Fruit fly (Drosophila melanogaster) whole organism, embryonic: ENCODE data around the gene BNIP3.
A peak's percentile ranks its signal among the peaks of the same experiment; 100 is the strongest.

Experiments
- Atf6 ChIP-seq: fragments of 200-800 bp; sonication (Bioruptor generic); IDR thresholded peaks from 2 replicates; pipeline ENCODE4 v1.3.6; 2022; ENCODE audit warnings: missing biosample characterization, missing genetic modification characterization
- Blimp-1 ChIP-seq: fragments of 200-800 bp; sonication (Bioruptor generic); optimal IDR thresholded peaks from 3 replicates; lab custom pipeline; 2018; ENCODE audit warnings: missing biosample characterization, missing genetic modification characterization, mild to moderate bottlenecking, moderate library complexity, missing genetic modification reagents
- CG10321 ChIP-seq: fragments of 200-800 bp; sonication (Bioruptor generic); IDR thresholded peaks from 2 replicates; pipeline ENCODE4 v1.3.6; 2022; ENCODE audit warnings: missing biosample characterization, missing genetic modification characterization
- CG10543 ChIP-seq: fragments of 200-800 bp; sonication (Bioruptor generic); optimal IDR thresholded peaks from 3 replicates; lab custom pipeline; 2017; ENCODE audit warnings: missing biosample characterization, mild to moderate bottlenecking, missing genetic modification characterization, moderate library complexity
- CG11560 ChIP-seq: fragments of 200-800 bp; sonication (Bioruptor generic); IDR thresholded peaks from 3 replicates; pipeline ENCODE4 v1.3.6; 2022; ENCODE audit warnings: missing biosample characterization, missing genetic modification characterization
- CG12769 ChIP-seq: fragments of 200-800 bp; sonication (Bioruptor generic); optimal IDR thresholded peaks from 2 replicates; lab custom pipeline; 2019; ENCODE audit warnings: missing biosample characterization, mild to moderate bottlenecking, missing genetic modification characterization, moderate library complexity
- CG15601 ChIP-seq: fragments of 200-800 bp; sonication (Bioruptor generic); optimal IDR thresholded peaks from 3 replicates; lab custom pipeline; 2019; ENCODE audit warnings: missing biosample characterization, mild to moderate bottlenecking, missing genetic modification characterization, moderate library complexity
- CG1602 ChIP-seq: fragments of 200-800 bp; sonication (Bioruptor generic); optimal IDR thresholded peaks from 3 replicates; lab custom pipeline; 2016; ENCODE audit warnings: missing biosample characterization, missing genetic modification characterization
- CG17359 ChIP-seq: fragments of 200-800 bp; sonication (Bioruptor generic); optimal IDR thresholded peaks from 3 replicates; lab custom pipeline; 2018; ENCODE audit warnings: missing biosample characterization, mild to moderate bottlenecking, missing genetic modification characterization, moderate library complexity
- CG2199 ChIP-seq: fragments of 200-800 bp; sonication (Bioruptor generic); IDR thresholded peaks from 3 replicates; pipeline ENCODE4 v1.3.6; 2022; ENCODE audit warnings: missing biosample characterization, missing genetic modification characterization
- CG3281 ChIP-seq: fragments of 200-800 bp; sonication (Bioruptor generic); optimal IDR thresholded peaks from 3 replicates; lab custom pipeline; 2017; ENCODE audit warnings: missing biosample characterization, mild to moderate bottlenecking, missing genetic modification characterization
- CG4360 ChIP-seq: fragments of 200-800 bp; sonication (Bioruptor generic); IDR thresholded peaks from 2 replicates; pipeline ENCODE4 v1.3.6; 2022; ENCODE audit warnings: missing biosample characterization, missing genetic modification characterization
- CG4707 ChIP-seq: fragments of 200-800 bp; sonication (Bioruptor generic); optimal IDR thresholded peaks from 2 replicates; lab custom pipeline; 2018; ENCODE audit warnings: missing biosample characterization, mild to moderate bottlenecking, missing genetic modification characterization, moderate library complexity
- CG4730 ChIP-seq: fragments of 200-800 bp; sonication (Bioruptor generic); IDR thresholded peaks from 2 replicates; pipeline ENCODE4 v1.3.6; 2022; ENCODE audit warnings: missing biosample characterization, missing genetic modification characterization
- CG6683 ChIP-seq: fragments of 200-800 bp; sonication (Bioruptor generic); optimal IDR thresholded peaks from 2 replicates; lab custom pipeline; 2017; ENCODE audit warnings: missing biosample characterization, mild to moderate bottlenecking, missing genetic modification characterization, missing genetic modification reagents
- CG7271 ChIP-seq: fragments of 200-800 bp; sonication (Bioruptor generic); optimal IDR thresholded peaks from 2 replicates; lab custom pipeline; 2018; ENCODE audit warnings: missing biosample characterization, mild to moderate bottlenecking, missing genetic modification characterization, moderate library complexity
- CG9727 ChIP-seq: fragments of 200-800 bp; sonication (Bioruptor generic); optimal IDR thresholded peaks from 3 replicates; lab custom pipeline; 2017; ENCODE audit warnings: missing biosample characterization, mild to moderate bottlenecking, missing genetic modification characterization
- CTCF ChIP-seq: fragments of 200-800 bp; sonication (Bioruptor generic); optimal IDR thresholded peaks from 2 replicates; lab custom pipeline; 2017; ENCODE audit warnings: missing biosample characterization, mild to moderate bottlenecking, missing genetic modification characterization, moderate library complexity
- CrebB ChIP-seq: fragments of 200-800 bp; sonication (Bioruptor generic); optimal IDR thresholded peaks from 3 replicates; lab custom pipeline; 2018; ENCODE audit warnings: missing biosample characterization, mild to moderate bottlenecking, missing genetic modification characterization
- D19A ChIP-seq: fragments of 200-800 bp; optimal IDR thresholded peaks from 3 replicates; lab custom pipeline; 2019; ENCODE audit warnings: missing biosample characterization, mild to moderate bottlenecking, missing genetic modification characterization, moderate library complexity
- Dad ChIP-seq: fragments of 200-800 bp; sonication (Bioruptor generic); optimal IDR thresholded peaks from 3 replicates; lab custom pipeline; 2016; ENCODE audit warnings: missing biosample characterization, missing genetic modification characterization
- Deaf1 ChIP-seq: fragments of 200-800 bp; optimal IDR thresholded peaks from 3 replicates; lab custom pipeline; 2019; ENCODE audit warnings: missing biosample characterization, mild to moderate bottlenecking, missing genetic modification characterization, moderate library complexity
- Ets65A ChIP-seq: fragments of 200-800 bp; sonication (Bioruptor generic); peaks from one replicate; lab custom pipeline; 2016; ENCODE audit warnings: missing biosample characterization, missing genetic modification characterization
- H15 ChIP-seq: fragments of 200-800 bp; sonication (Bioruptor generic); IDR thresholded peaks from 3 replicates; pipeline ENCODE4 v1.3.6; 2022; ENCODE audit warnings: missing biosample characterization, missing genetic modification characterization
- HLH4C ChIP-seq: fragments of 200-800 bp; sonication (Bioruptor generic); IDR thresholded peaks from 3 replicates; pipeline ENCODE4 v1.3.6; 2022; ENCODE audit warnings: missing biosample characterization, missing genetic modification characterization; ENCODE audit not compliant: partially characterized antibody
- HLHmδ ChIP-seq: fragments of 200-800 bp; sonication (Bioruptor generic); optimal IDR thresholded peaks from 2 replicates; lab custom pipeline; 2018; ENCODE audit warnings: missing biosample characterization, mild to moderate bottlenecking, missing genetic modification characterization, moderate library complexity
- HmgD ChIP-seq: fragments of 200-800 bp; sonication (Bioruptor generic); optimal IDR thresholded peaks from 3 replicates; lab custom pipeline; 2016; ENCODE audit warnings: missing biosample characterization, missing genetic modification characterization
- MTF-1 ChIP-seq: fragments of 200-800 bp; sonication (Bioruptor generic); optimal IDR thresholded peaks from 2 replicates; lab custom pipeline; 2018; ENCODE audit warnings: missing biosample characterization, mild to moderate bottlenecking, missing genetic modification characterization, borderline replicate concordance
- Myb ChIP-seq: fragments of 200-800 bp; sonication (Bioruptor generic); optimal IDR thresholded peaks from 2 replicates; lab custom pipeline; 2016; ENCODE audit warnings: missing biosample characterization, missing genetic modification characterization
- Pdp1 ChIP-seq, 2 experiments: fragments of 200-800 bp; sonication (Bioruptor generic); optimal IDR thresholded peaks; 3 replicates each; lab custom pipeline; 2016; ENCODE audit warnings: missing biosample characterization in 2 of 2, missing genetic modification characterization in 2 of 2, mild to moderate bottlenecking in 1 of 2, moderate library complexity in 1 of 2
- Poxn ChIP-seq: fragments of 200-800 bp; sonication (Bioruptor generic); IDR thresholded peaks from 2 replicates; pipeline ENCODE4 v1.3.6; 2022; ENCODE audit warnings: missing biosample characterization, missing genetic modification characterization
- Rfx ChIP-seq: fragments of 200-800 bp; sonication (Bioruptor generic); IDR thresholded peaks from 2 replicates; pipeline ENCODE4 v1.3.6; 2022; ENCODE audit warnings: missing biosample characterization, missing genetic modification characterization
- Six4 ChIP-seq: fragments of 200-800 bp; sonication (Bioruptor generic); optimal IDR thresholded peaks from 2 replicates; lab custom pipeline; 2016; ENCODE audit warnings: missing biosample characterization, missing genetic modification characterization
- Sox100B ChIP-seq: fragments of 200-800 bp; sonication (Bioruptor generic); optimal IDR thresholded peaks from 3 replicates; lab custom pipeline; 2018; ENCODE audit warnings: missing biosample characterization, mild to moderate bottlenecking, missing genetic modification characterization
- Stat92E ChIP-seq, 3 experiments: fragments of >200 bp in 2 of 3; fragments of 200-800 bp in 1 of 3; sonication (Bioruptor generic) in 1 of 3; optimal IDR thresholded peaks; 2 replicates each; lab custom pipeline; 2017 to 2019; ENCODE audit warnings: missing biosample characterization in 3 of 3, missing genetic modification characterization in 3 of 3, mild to moderate bottlenecking in 1 of 3, moderate library complexity in 1 of 3
- YL-1 ChIP-seq: fragments of 200-800 bp; sonication (Bioruptor generic); optimal IDR thresholded peaks from 3 replicates; lab custom pipeline; 2017; ENCODE audit warnings: missing biosample characterization, mild to moderate bottlenecking, missing genetic modification characterization
- croc ChIP-seq: fragments of 200-800 bp; sonication (Bioruptor generic); conservative IDR thresholded peaks from 3 replicates; pipeline ENCODE4 v1.3.6; 2022; ENCODE audit warnings: missing biosample characterization, missing genetic modification characterization
- crol ChIP-seq: fragments of 200-800 bp; sonication (Bioruptor generic); IDR thresholded peaks from 2 replicates; pipeline ENCODE4 v1.3.6; 2022; ENCODE audit warnings: missing biosample characterization, missing genetic modification characterization
- gem ChIP-seq: fragments of 200-800 bp; sonication (Bioruptor generic); optimal IDR thresholded peaks from 2 replicates; lab custom pipeline; 2019; ENCODE audit warnings: missing biosample characterization, mild to moderate bottlenecking, missing genetic modification characterization, moderate library complexity
- gsb-n ChIP-seq: fragments of 200-800 bp; sonication (Bioruptor generic); optimal IDR thresholded peaks from 3 replicates; lab custom pipeline; 2018; ENCODE audit warnings: missing biosample characterization, mild to moderate bottlenecking, missing genetic modification characterization
- insv ChIP-seq, 2 experiments: fragments of 200-800 bp; sonication (Bioruptor generic); optimal IDR thresholded peaks; 3 replicates each; lab custom pipeline; 2016 to 2018; ENCODE audit warnings: missing biosample characterization in 2 of 2, missing genetic modification characterization in 2 of 2
- knrl ChIP-seq: fragments of 200-800 bp; sonication (Bioruptor generic); IDR thresholded peaks from 3 replicates; pipeline ENCODE4 v1.3.6; 2022; ENCODE audit warnings: missing biosample characterization, missing genetic modification characterization; ENCODE audit not compliant: partially characterized antibody
- nerfin-2 ChIP-seq: fragments of 200-800 bp; sonication (Bioruptor generic); IDR thresholded peaks from 2 replicates; pipeline ENCODE4 v1.3.6; 2022; ENCODE audit warnings: missing biosample characterization, missing genetic modification characterization; ENCODE audit not compliant: partially characterized antibody
- pnt ChIP-seq: fragments of 200-800 bp; sonication (Bioruptor generic); optimal IDR thresholded peaks from 3 replicates; lab custom pipeline; 2016; ENCODE audit warnings: missing biosample characterization, missing genetic modification characterization
- slbo ChIP-seq: fragments of 200-800 bp; sonication (Bioruptor generic); IDR thresholded peaks from 2 replicates; pipeline ENCODE4 v1.3.6; 2022; ENCODE audit warnings: missing biosample characterization, missing genetic modification characterization
- sna ChIP-seq: fragments of 200-800 bp; sonication (Bioruptor generic); IDR thresholded peaks from 2 replicates; pipeline ENCODE4 v1.3.6; 2022; ENCODE audit warnings: missing biosample characterization, missing genetic modification characterization; ENCODE audit not compliant: partially characterized antibody
- sr ChIP-seq: fragments of 200-800 bp; sonication (Bioruptor generic); IDR thresholded peaks from 3 replicates; pipeline ENCODE4 v1.3.6; 2022; ENCODE audit warnings: missing biosample characterization, missing genetic modification characterization
- trh ChIP-seq: fragments of 200-800 bp; sonication (Bioruptor generic); optimal IDR thresholded peaks from 2 replicates; lab custom pipeline; 2016; ENCODE audit warnings: missing biosample characterization, missing genetic modification characterization
- zfh1 ChIP-seq: fragments of 200-800 bp; sonication (Bioruptor generic); IDR thresholded peaks from 3 replicates; pipeline ENCODE4 v1.3.6; 2022; ENCODE audit warnings: missing biosample characterization, missing genetic modification characterization

BNIP3 gene

DNA sequence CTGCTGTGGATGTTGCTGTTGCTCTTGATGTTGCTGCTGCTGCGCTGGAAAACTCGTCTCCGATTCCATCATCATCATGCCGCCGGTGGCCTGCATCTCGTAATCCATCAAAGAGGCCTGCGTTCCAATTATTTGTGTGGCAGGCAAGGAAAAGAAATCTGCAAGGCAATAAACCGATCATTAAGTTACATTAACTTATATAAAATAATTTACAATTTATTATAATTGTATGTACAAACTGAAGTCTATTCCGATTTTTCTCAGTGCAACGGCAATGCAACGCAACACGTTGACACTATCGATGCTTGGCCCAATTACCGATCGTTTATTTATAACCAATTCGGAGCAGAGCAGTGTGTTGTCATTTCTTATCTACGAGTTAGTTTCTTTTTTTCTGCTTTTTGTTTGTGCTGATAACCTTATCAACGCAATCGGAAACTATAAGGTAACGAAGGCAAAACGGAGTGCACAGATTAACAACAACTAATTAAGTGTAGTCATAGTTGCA, 48.1 kb downstream of the BNIP3 start (continued):
- TF ChIP-seq CG4730 (GFP tag; lab: Robert Waterston, UW) (0 out of 2 replicates have a peak, but pooled peaks have one; percentile 19), YL-1 (GFP tag; lab: Kevin White, UChicago) (no peak), sr (GFP tag; lab: Robert Waterston, UW) (peak; percentile 62; the same call in 2 of the 3 replicates), trh (no peak), CG7271 (tag; lab: Kevin White, UChicago) (no peak), Dad (no peak), CG6683 (GFP tag; lab: Kevin White, UChicago) (no peak), Myb (GFP tag; lab: Kevin White, UChicago) (no peak), Ets65A (GFP tag; lab: Kevin White, UChicago) (no peak), Poxn (no peak), sna (GFP tag; lab: Robert Waterston, UW) (no peak), Atf6 (peak; percentile 69), Stat92E (GFP tag; optimal IDR thresholded peaks at IDR 0.05; lab: Kevin White, UChicago) (no peak)

DNA sequence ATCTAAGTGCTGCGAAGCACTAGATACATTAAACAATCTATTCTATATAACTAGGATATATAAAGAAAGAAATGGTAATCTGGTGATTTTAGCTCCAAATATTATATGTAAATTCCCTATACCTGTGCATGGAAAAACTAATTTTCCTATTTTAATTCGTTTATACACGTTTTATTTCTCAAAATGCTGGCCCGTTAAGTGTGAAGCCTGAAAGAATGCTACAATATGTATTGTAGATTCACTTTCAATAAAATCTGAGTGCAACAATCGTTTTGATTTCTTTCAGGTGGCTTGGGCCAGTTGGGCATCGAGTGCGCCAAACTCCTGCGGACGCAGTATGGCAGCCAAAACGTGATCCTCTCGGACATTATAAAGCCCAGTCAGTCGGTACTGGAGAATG, 51.8 kb downstream of the BNIP3 start:
- TF ChIP-seq CTCF (GFP tag; lab: Kevin White, UChicago) (peak; percentile 3), Six4 (no peak), CG4360 (GFP tag; lab: Robert Waterston, UW) (no peak), crol (GFP tag; lab: Robert Waterston, UW) (no peak), H15 (no peak), CG3281 (GFP tag; lab: Kevin White, UChicago) (no peak), CG15601 (tag; lab: Kevin White, UChicago) (peak; percentile 72), gsb-n (tag; lab: Kevin White, UChicago) (no peak), Blimp-1 (peak; percentile 51), CrebB (tag; lab: Kevin White, UChicago) (no peak), CG2199 (0 out of 3 replicates have a peak, but pooled peaks have one; percentile 53), CG9727 (GFP tag; lab: Kevin White, UChicago) (no peak)
- TF ChIP-seq, all 482 proteins: peak for 4

DNA sequence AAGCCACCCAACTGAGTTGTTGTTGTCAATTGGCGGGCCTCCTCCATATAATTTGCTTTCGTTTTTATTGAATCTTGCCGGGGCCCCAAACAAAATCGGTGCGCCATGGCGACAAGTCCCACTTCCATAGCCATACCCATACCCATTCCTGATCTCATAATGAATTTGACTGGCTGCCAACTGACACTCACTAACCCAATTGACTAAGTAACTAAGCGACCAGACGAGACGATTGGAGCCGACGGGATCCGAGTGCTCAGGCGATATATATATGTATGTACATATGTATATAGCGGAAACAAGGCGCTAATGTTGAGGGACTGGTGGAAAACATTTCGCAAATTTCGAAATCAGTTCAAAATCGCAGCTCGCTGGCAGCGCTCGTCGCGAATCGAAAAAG, 52.6 kb downstream of the BNIP3 start, which contains the start of gene Tdh:
Tdh (plus strand) TSS at position 346 of the 400 bp plus-strand sequence.
- TF ChIP-seq CG17359 (tag; lab: Kevin White, UChicago) (no peak), slbo (GFP tag; lab: Robert Waterston, UW) (no peak), CG11560 (tag; lab: Robert Waterston, UW) (no peak), insv (GFP tag; optimal IDR thresholded peaks at IDR 0.05; lab: Kevin White, UChicago) (no peak), CG10543 (GFP tag; lab: Kevin White, UChicago) (peak; percentile 39), Rfx (GFP tag; lab: Robert Waterston, UW) (no peak), croc (GFP tag; lab: Robert Waterston, UW) (no peak), HmgD (GFP tag; lab: Kevin White, UChicago) (no peak), MTF-1 (GFP tag; lab: Kevin White, UChicago) (no peak), gem (tag; lab: Kevin White, UChicago) (no peak), CG3281 (GFP tag; lab: Kevin White, UChicago) (no peak), zfh1 (GFP tag; lab: Robert Waterston, UW) (no peak), knrl (GFP tag; lab: Robert Waterston, UW) (no peak), D19A (no peak), Dad (no peak), nerfin-2 (GFP tag; lab: Robert Waterston, UW) (no peak), HLH4C (GFP tag; lab: Robert Waterston, UW) (no peak), Sox100B (GFP tag; lab: Kevin White, UChicago) (no peak), pnt (GFP tag; lab: Kevin White, UChicago) (no peak), CG4707 (GFP tag; lab: Kevin White, UChicago) (no peak), Deaf1 (peak; percentile 57), CG10321 (GFP tag; lab: Robert Waterston, UW) (no peak), CG12769 (tag; lab: Kevin White, UChicago) (peak; percentile 74), CG1602 (no peak), Pdp1 (GFP tag; optimal IDR thresholded peaks at IDR 0.05; lab: Kevin White, UChicago) (peak in 1 of 2 experiments; percentile 32), HLHmδ (GFP tag; lab: Kevin White, UChicago) (no peak)
